Fruit fly (Drosophila melanogaster) whole organism, embryonic: ENCODE measurements around the gene CG9839.

ENCODE experiments used
- BEAF-32 ChIP-seq: fragments of 200-800 bp; sonication (Bioruptor generic); optimal IDR thresholded peaks from 3 replicates; lab custom pipeline; 2017; ENCODE audit warnings: missing biosample characterization, missing genetic modification characterization, mild to moderate bottlenecking, moderate library complexity, missing genetic modification reagents
- CG10565 ChIP-seq: fragments of 200-800 bp; sonication (Bioruptor generic); optimal IDR thresholded peaks from 3 replicates; lab custom pipeline; 2016; ENCODE audit warnings: missing biosample characterization, mild to moderate bottlenecking, missing genetic modification characterization
- CG12155 ChIP-seq: fragments of 200-800 bp; sonication (Bioruptor generic); optimal IDR thresholded peaks from 3 replicates; lab custom pipeline; 2016; ENCODE audit warnings: missing biosample characterization, missing genetic modification characterization
- CG12942 ChIP-seq: fragments of 200-800 bp; sonication (Bioruptor generic); optimal IDR thresholded peaks from 3 replicates; lab custom pipeline; 2016; ENCODE audit warnings: missing biosample characterization, missing genetic modification characterization
- CG13287 ChIP-seq: fragments of 200-800 bp; sonication (Bioruptor generic); IDR thresholded peaks from 2 replicates; pipeline ENCODE4 v1.3.6; 2022; ENCODE audit warnings: missing biosample characterization, missing genetic modification characterization; ENCODE audit not compliant: partially characterized antibody
- CG16779 ChIP-seq: fragments of 200-800 bp; sonication (Bioruptor generic); IDR thresholded peaks from 2 replicates; pipeline ENCODE4 v1.3.6; 2022; ENCODE audit warnings: missing biosample characterization, missing genetic modification characterization
- CG17912 ChIP-seq: fragments of 200-800 bp; sonication (Bioruptor generic); optimal IDR thresholded peaks from 2 replicates; lab custom pipeline; 2018; ENCODE audit warnings: missing biosample characterization, mild to moderate bottlenecking, missing genetic modification characterization
- CG18599 ChIP-seq: fragments of 200-800 bp; sonication (Bioruptor generic); optimal IDR thresholded peaks from 3 replicates; lab custom pipeline; 2017; ENCODE audit warnings: missing biosample characterization, missing genetic modification characterization, mild to moderate bottlenecking, moderate library complexity, missing genetic modification reagents
- CG2202 ChIP-seq: fragments of 200-800 bp; sonication (Bioruptor generic); optimal IDR thresholded peaks from 2 replicates; lab custom pipeline; 2018; ENCODE audit warnings: missing biosample characterization, mild to moderate bottlenecking, missing genetic modification characterization
- CG2712 ChIP-seq: fragments of 200-800 bp; optimal IDR thresholded peaks from 3 replicates; lab custom pipeline; 2019; ENCODE audit warnings: missing biosample characterization, mild to moderate bottlenecking, missing genetic modification characterization, moderate library complexity
- CG3838 ChIP-seq: fragments of 200-800 bp; sonication (Bioruptor generic); optimal IDR thresholded peaks from 3 replicates; lab custom pipeline; 2016; ENCODE audit warnings: missing biosample characterization, missing genetic modification characterization
- CG3847 ChIP-seq: fragments of 200-800 bp; sonication (Bioruptor generic); IDR thresholded peaks from 2 replicates; pipeline ENCODE4 v1.3.6; 2022; ENCODE audit warnings: missing biosample characterization, missing genetic modification characterization
- CG42726 ChIP-seq: fragments of 200-800 bp; sonication (Bioruptor generic); IDR thresholded peaks from 2 replicates; pipeline ENCODE4 v1.3.6; 2022; ENCODE audit warnings: missing biosample characterization, missing genetic modification characterization; ENCODE audit not compliant: partially characterized antibody
- CG4404 ChIP-seq: fragments of 200-800 bp; sonication (Bioruptor generic); IDR thresholded peaks from 2 replicates; pipeline ENCODE4 v1.3.6; 2022; ENCODE audit warnings: missing biosample characterization, missing genetic modification characterization
- CG4730 ChIP-seq: fragments of 200-800 bp; sonication (Bioruptor generic); IDR thresholded peaks from 2 replicates; pipeline ENCODE4 v1.3.6; 2022; ENCODE audit warnings: missing biosample characterization, missing genetic modification characterization
- CG4820 ChIP-seq: fragments of 200-800 bp; sonication (Bioruptor generic); optimal IDR thresholded peaks from 3 replicates; lab custom pipeline; 2016; ENCODE audit warnings: missing biosample characterization, missing genetic modification characterization
- CG7786 ChIP-seq: fragments of 200-800 bp; sonication (Bioruptor generic); optimal IDR thresholded peaks from 2 replicates; lab custom pipeline; 2016; ENCODE audit warnings: missing biosample characterization, missing genetic modification characterization
- CG7839 ChIP-seq: fragments of 200-800 bp; sonication (Bioruptor generic); optimal IDR thresholded peaks from 3 replicates; lab custom pipeline; 2018; ENCODE audit warnings: missing biosample characterization, mild to moderate bottlenecking, missing genetic modification characterization, moderate library complexity
- CG9797 ChIP-seq: fragments of 200-800 bp; sonication (Bioruptor generic); optimal IDR thresholded peaks from 3 replicates; lab custom pipeline; 2018; ENCODE audit warnings: missing biosample characterization, mild to moderate bottlenecking, missing genetic modification characterization
- CrebB ChIP-seq: fragments of 200-800 bp; sonication (Bioruptor generic); optimal IDR thresholded peaks from 3 replicates; lab custom pipeline; 2018; ENCODE audit warnings: missing biosample characterization, mild to moderate bottlenecking, missing genetic modification characterization
- Eip74EF ChIP-seq, 2 experiments: fragments of 200-800 bp in 1 of 2; fragments of >200 bp in 1 of 2; sonication (Bioruptor generic) in 1 of 2; optimal IDR thresholded peaks; 2 replicates each; lab custom pipeline; 2017 to 2019; ENCODE audit warnings: missing biosample characterization in 2 of 2, missing genetic modification characterization in 2 of 2, mild to moderate bottlenecking in 1 of 2, moderate library complexity in 1 of 2
- Ets97D ChIP-seq: fragments of 200-800 bp; sonication (Bioruptor generic); optimal IDR thresholded peaks from 3 replicates; lab custom pipeline; 2016; ENCODE audit warnings: missing biosample characterization, missing genetic modification characterization
- Fer3 ChIP-seq: fragments of 200-800 bp; sonication (Bioruptor generic); optimal IDR thresholded peaks from 2 replicates; lab custom pipeline; 2018; ENCODE audit warnings: missing biosample characterization, mild to moderate bottlenecking, missing genetic modification characterization, moderate library complexity
- Hand ChIP-seq: fragments of 200-800 bp; sonication (Bioruptor generic); optimal IDR thresholded peaks from 2 replicates; lab custom pipeline; 2017; ENCODE audit warnings: mild to moderate bottlenecking, missing biosample characterization, missing genetic modification reagents, missing genetic modification characterization
- Hey ChIP-seq: fragments of 200-800 bp; sonication (Bioruptor generic); optimal IDR thresholded peaks from 3 replicates; lab custom pipeline; 2018; ENCODE audit warnings: missing biosample characterization, mild to moderate bottlenecking, missing genetic modification characterization
- HmgD ChIP-seq: fragments of 200-800 bp; sonication (Bioruptor generic); optimal IDR thresholded peaks from 3 replicates; lab custom pipeline; 2016; ENCODE audit warnings: missing biosample characterization, missing genetic modification characterization
- HmgZ ChIP-seq: fragments of 200-800 bp; sonication (Bioruptor generic); optimal IDR thresholded peaks from 2 replicates; lab custom pipeline; 2018; ENCODE audit warnings: missing biosample characterization, mild to moderate bottlenecking, missing genetic modification characterization
- Hr51 ChIP-seq, 2 experiments: fragments of 200-800 bp; sonication (Bioruptor generic); optimal IDR thresholded peaks; 2 replicates in 1 of 2; 3 replicates in 1 of 2; lab custom pipeline; 2016 to 2018; ENCODE audit warnings: missing biosample characterization in 2 of 2, missing genetic modification characterization in 2 of 2, mild to moderate bottlenecking in 1 of 2, moderate library complexity in 1 of 2
- Hr78 ChIP-seq, 2 experiments: fragments of 200-800 bp in 1 of 2; fragments of >200 bp in 1 of 2; sonication (Bioruptor generic) in 1 of 2; optimal IDR thresholded peaks; 2 replicates each; lab custom pipeline; 2017 to 2019; ENCODE audit warnings: missing biosample characterization in 2 of 2, missing genetic modification characterization in 2 of 2, mild to moderate bottlenecking in 1 of 2, moderate library complexity in 1 of 2
- MBD-R2 ChIP-seq: fragments of 200-800 bp; sonication (Bioruptor generic); IDR thresholded peaks from 2 replicates; pipeline ENCODE4 v1.3.6; 2022; ENCODE audit warnings: missing biosample characterization, missing genetic modification characterization
- Side ChIP-seq: fragments of 200-800 bp; sonication (Bioruptor generic); optimal IDR thresholded peaks from 2 replicates; lab custom pipeline; 2016; ENCODE audit warnings: missing biosample characterization, missing genetic modification characterization
- az2 ChIP-seq: fragments of 200-800 bp; sonication (Bioruptor generic); optimal IDR thresholded peaks from 3 replicates; lab custom pipeline; 2016; ENCODE audit warnings: missing biosample characterization, missing genetic modification characterization
- bab2 ChIP-seq: fragments of 200-800 bp; sonication (Bioruptor generic); optimal IDR thresholded peaks from 2 replicates; lab custom pipeline; 2016; ENCODE audit warnings: missing biosample characterization, missing genetic modification characterization
- bcd ChIP-seq: fragments of 200-800 bp; sonication (Bioruptor generic); optimal IDR thresholded peaks from 2 replicates; lab custom pipeline; 2017; ENCODE audit warnings: missing biosample characterization, mild to moderate bottlenecking, missing genetic modification characterization
- chn ChIP-seq: fragments of 200-800 bp; sonication (Bioruptor generic); optimal IDR thresholded peaks from 2 replicates; lab custom pipeline; 2016; ENCODE audit warnings: missing biosample characterization, missing genetic modification characterization
- dati ChIP-seq: fragments of 200-800 bp; sonication (Bioruptor generic); IDR thresholded peaks from 2 replicates; pipeline ENCODE4 v1.3.6; 2022; ENCODE audit warnings: missing biosample characterization, missing genetic modification characterization
- dmrt99B ChIP-seq: fragments of 200-800 bp; sonication (Bioruptor generic); optimal IDR thresholded peaks from 2 replicates; lab custom pipeline; 2018; ENCODE audit warnings: missing biosample characterization, mild to moderate bottlenecking, missing genetic modification characterization, moderate library complexity
- hbn ChIP-seq: fragments of 200-800 bp; sonication (Bioruptor generic); IDR thresholded peaks from 2 replicates; pipeline ENCODE4 v1.3.6; 2022; ENCODE audit warnings: missing biosample characterization, missing genetic modification characterization; ENCODE audit not compliant: partially characterized antibody
- hth ChIP-seq: fragments of >200 bp; optimal IDR thresholded peaks from 2 replicates; lab custom pipeline; 2017; ENCODE audit warnings: inconsistent platforms
- jing ChIP-seq: fragments of 200-800 bp; sonication (Bioruptor generic); optimal IDR thresholded peaks from 2 replicates; lab custom pipeline; 2018; ENCODE audit warnings: missing biosample characterization, mild to moderate bottlenecking, missing genetic modification characterization
- kni ChIP-seq: fragments of 200-800 bp; sonication (Bioruptor generic); optimal IDR thresholded peaks from 3 replicates; lab custom pipeline; 2017; ENCODE audit warnings: mild to moderate bottlenecking, missing biosample characterization, missing genetic modification reagents, missing genetic modification characterization
- nerfin-1 ChIP-seq: fragments of 200-800 bp; sonication (Bioruptor generic); optimal IDR thresholded peaks from 3 replicates; lab custom pipeline; 2019; ENCODE audit warnings: missing biosample characterization, mild to moderate bottlenecking, missing genetic modification characterization, moderate library complexity
- row ChIP-seq: fragments of 200-800 bp; sonication (Bioruptor generic); IDR thresholded peaks from 3 replicates; pipeline ENCODE4 v1.3.6; 2022; ENCODE audit warnings: missing biosample characterization, missing genetic modification characterization
- sna ChIP-seq: fragments of 200-800 bp; sonication (Bioruptor generic); IDR thresholded peaks from 2 replicates; pipeline ENCODE4 v1.3.6; 2022; ENCODE audit warnings: missing biosample characterization, missing genetic modification characterization; ENCODE audit not compliant: partially characterized antibody
- sug ChIP-seq: fragments of 200-800 bp; optimal IDR thresholded peaks from 2 replicates; lab custom pipeline; 2019; ENCODE audit warnings: missing biosample characterization, mild to moderate bottlenecking, missing genetic modification characterization, moderate library complexity
- yki ChIP-seq: fragments of >200 bp; optimal IDR thresholded peaks from 3 replicates; lab custom pipeline; 2018
- zf30C ChIP-seq: fragments of 200-800 bp; sonication (Bioruptor generic); optimal IDR thresholded peaks from 3 replicates; lab custom pipeline; 2018; ENCODE audit warnings: missing biosample characterization, mild to moderate bottlenecking, missing genetic modification characterization
- zfh2 ChIP-seq: fragments of 200-800 bp; sonication (Bioruptor generic); optimal IDR thresholded peaks from 2 replicates; lab custom pipeline; 2016; ENCODE audit warnings: missing biosample characterization, missing genetic modification characterization

The CG9839 gene

DNA sequence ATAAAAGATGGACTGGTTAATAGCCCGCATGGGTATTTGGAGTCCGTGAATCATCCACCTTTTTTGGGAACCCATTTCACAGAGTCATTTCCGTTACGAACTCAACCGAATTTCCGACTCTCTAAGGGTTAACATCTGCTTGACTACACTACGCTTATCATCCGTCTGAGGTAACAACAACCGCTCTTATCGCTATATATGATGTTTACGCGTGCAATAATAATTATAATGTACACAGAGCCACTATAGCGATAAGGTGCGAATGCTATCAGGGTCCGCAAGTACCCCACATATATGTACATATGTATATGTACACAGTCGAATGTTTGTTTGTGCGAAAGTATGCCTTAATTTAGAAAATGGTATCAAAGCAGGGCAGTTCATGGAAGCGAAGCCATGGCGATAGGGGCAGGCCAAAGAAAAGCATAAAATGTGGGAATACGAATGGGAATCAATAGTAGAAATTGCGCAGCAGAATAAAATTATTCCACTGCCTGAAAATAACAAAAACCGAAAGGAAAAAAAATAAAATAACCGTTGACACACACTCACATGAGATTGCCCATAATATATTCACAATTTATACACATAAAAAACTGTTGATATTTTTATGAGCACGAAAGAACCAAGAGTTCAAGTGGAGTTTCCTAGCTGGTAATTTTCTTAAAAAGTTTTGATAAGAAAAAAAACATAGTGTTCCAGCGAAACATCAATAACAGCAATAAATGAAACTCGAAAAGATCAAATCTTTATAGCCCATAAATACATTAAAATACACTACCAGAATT is 5.0 kb upstream of the CG9839 start (continued):
- TF ChIP-seq bcd (GFP tag; lab: Kevin White, UChicago) (peak; percentile 64), HmgD (GFP tag; lab: Kevin White, UChicago) (peak; percentile 40), CG9797 (peak; percentile 2), sug (tag; lab: Kevin White, UChicago) (peak; percentile 96), CG3838 (GFP tag; lab: Kevin White, UChicago) (peak; percentile 81), CG13287 (no peak; the same call in 1 of the 2 replicates), CG42726 (GFP tag; lab: Robert Waterston, UW) (no peak), CG2712 (tag; lab: Kevin White, UChicago) (peak; percentile 32), hbn (no peak), jing (GFP tag; lab: Kevin White, UChicago) (peak; percentile 15), kni (GFP tag; lab: Kevin White, UChicago) (peak; percentile 99), CG7839 (tag; lab: Kevin White, UChicago) (peak; percentile 75), CG12942 (GFP tag; lab: Kevin White, UChicago) (peak; percentile 75), CG4404 (GFP tag; lab: Robert Waterston, UW) (no peak), Hey (tag; lab: Kevin White, UChicago) (peak; percentile 97), HmgZ (peak; percentile 97), dmrt99B (tag; lab: Kevin White, UChicago) (peak; percentile 56), Fer3 (peak; percentile 82), bab2 (GFP tag; lab: Kevin White, UChicago) (peak; percentile 23), yki (no peak), dati (GFP tag; lab: Robert Waterston, UW) (peak; percentile 57; the same call in 1 of the 2 replicates), nerfin-1 (tag; lab: Kevin White, UChicago) (peak; percentile 85), CG10565 (no peak), CG18599 (GFP tag; lab: Kevin White, UChicago) (peak; percentile 91), CG7786 (GFP tag; lab: Kevin White, UChicago) (peak; percentile 68), CG2202 (peak; percentile 90), CrebB (tag; lab: Kevin White, UChicago) (peak; percentile 97), row (GFP tag; lab: Robert Waterston, UW) (no peak; the same call in 2 of the 3 replicates), CG4820 (GFP tag; lab: Kevin White, UChicago) (peak; percentile 50), CG3847 (GFP tag; lab: Robert Waterston, UW) (no peak), zfh2 (GFP tag; lab: Kevin White, UChicago) (peak; percentile 19), Eip74EF (GFP tag; optimal IDR thresholded peaks at IDR 0.05; lab: Kevin White, UChicago) (peak in 1 of 2 experiments; percentile 65), CG12155 (GFP tag; lab: Kevin White, UChicago) (no peak), CG4730 (GFP tag; lab: Robert Waterston, UW) (peak; percentile 19; the same call in 1 of the 2 replicates), sna (GFP tag; lab: Robert Waterston, UW) (no peak), Hr51 (GFP tag; optimal IDR thresholded peaks at IDR 0.05; lab: Kevin White, UChicago) (peak; percentile 57 to 78), chn (GFP tag; lab: Kevin White, UChicago) (peak; percentile 38), CG17912 (GFP tag; lab: Kevin White, UChicago) (peak; percentile 98), Hand (GFP tag; lab: Kevin White, UChicago) (peak; percentile 85), CG16779 (GFP tag; lab: Robert Waterston, UW) (peak; percentile 81), zf30C (GFP tag; lab: Kevin White, UChicago) (peak; percentile 46), MBD-R2 (GFP tag; lab: Robert Waterston, UW) (peak; percentile 47; the same call in 1 of the 2 replicates), Hr78 (GFP tag; optimal IDR thresholded peaks at IDR 0.05; lab: Kevin White, UChicago) (peak in 1 of 2 experiments; percentile 53), hth (no peak), BEAF-32 (no peak), az2 (GFP tag; lab: Kevin White, UChicago) (peak; percentile 41), Side (GFP tag; lab: Kevin White, UChicago) (peak; percentile 85), Ets97D (GFP tag; lab: Kevin White, UChicago) (peak; percentile 22)
